Worm (Caenorhabditis elegans) whole organism, L3 larva: ENCODE data around the gene dhs-7.
A peak's percentile ranks its signal among the peaks of the same experiment; 100 is the strongest.

Experiments used
- ZK546.5 ChIP-seq: sonication (generic microtip); optimal IDR thresholded peaks from 2 replicates; lab custom pipeline; 2017; ENCODE audit warnings: missing biosample characterization, missing genetic modification characterization
- ama-1 ChIP-seq: fragments of 150-350 bp; optimal IDR thresholded peaks from 2 replicates; lab custom pipeline; 2018
- ceh-16 ChIP-seq: sonication (generic microtip); optimal IDR thresholded peaks from 2 replicates; lab custom pipeline; 2017; ENCODE audit warnings: missing biosample characterization, missing genetic modification characterization
- daf-12 ChIP-seq: fragments of 150-350 bp; optimal IDR thresholded peaks from 2 replicates; lab custom pipeline; 2014; ENCODE audit warnings: missing biosample characterization, missing genetic modification reagents, missing genetic modification characterization
- egl-5 ChIP-seq: fragments of 150-350 bp; optimal IDR thresholded peaks from 2 replicates; lab custom pipeline; 2017; ENCODE audit warnings: missing biosample characterization, missing genetic modification reagents, missing genetic modification characterization, inconsistent platforms
- elt-1 ChIP-seq: fragments of 150-350 bp; optimal IDR thresholded peaks from 2 replicates; lab custom pipeline; 2014; ENCODE audit warnings: missing biosample characterization, missing genetic modification characterization
- elt-2 ChIP-seq: sonication (generic microtip); optimal IDR thresholded peaks from 2 replicates; lab custom pipeline; 2016; ENCODE audit warnings: missing genetic modification reagents, mild to moderate bottlenecking, missing genetic modification characterization, missing compliant biosample characterization
- elt-3 ChIP-seq, 3 experiments: fragments of 150-350 bp in 1 of 3; sonication (generic microtip) in 2 of 3; optimal IDR thresholded peaks; 2 replicates in 2 of 3; 4 replicates in 1 of 3; lab custom pipeline; 2014 to 2017; ENCODE audit warnings: missing biosample characterization in 3 of 3, missing genetic modification characterization in 3 of 3
- eor-1 ChIP-seq, 2 experiments: fragments of 150-350 bp; optimal IDR thresholded peaks; 2 replicates each; lab custom pipeline; 2014 to 2018; ENCODE audit warnings: missing biosample characterization in 2 of 2, missing genetic modification characterization in 2 of 2
- fkh-2 ChIP-seq: fragments of 150-350 bp; optimal IDR thresholded peaks from 2 replicates; lab custom pipeline; 2014; ENCODE audit warnings: missing biosample characterization, missing genetic modification reagents, missing genetic modification characterization
- jun-1 ChIP-seq: fragments of 150-350 bp; optimal IDR thresholded peaks from 2 replicates; lab custom pipeline; 2014; ENCODE audit warnings: missing biosample characterization, missing genetic modification reagents, missing genetic modification characterization
- lin-39 ChIP-seq: fragments of 150-350 bp; optimal IDR thresholded peaks from 2 replicates; lab custom pipeline; 2018; ENCODE audit warnings: missing biosample characterization, missing genetic modification reagents, missing genetic modification characterization
- lsy-12 ChIP-seq: sonication (generic microtip); optimal IDR thresholded peaks from 2 replicates; lab custom pipeline; 2016; ENCODE audit warnings: mild to moderate bottlenecking, missing genetic modification characterization, missing compliant biosample characterization
- nhr-11 ChIP-seq: fragments of 150-350 bp; optimal IDR thresholded peaks from 2 replicates; lab custom pipeline; 2014; ENCODE audit warnings: missing biosample characterization, missing genetic modification characterization
- nhr-23 ChIP-seq: fragments of 150-350 bp; optimal IDR thresholded peaks from 2 replicates; lab custom pipeline; 2014; ENCODE audit warnings: missing biosample characterization, missing genetic modification reagents, missing genetic modification characterization
- nhr-237 ChIP-seq: fragments of 150-350 bp; optimal IDR thresholded peaks from 2 replicates; lab custom pipeline; 2014; ENCODE audit warnings: missing biosample characterization, missing genetic modification characterization
- nhr-25 ChIP-seq: sonication (generic microtip); optimal IDR thresholded peaks from 2 replicates; lab custom pipeline; 2017; ENCODE audit warnings: missing biosample characterization, missing genetic modification characterization
- nhr-28 ChIP-seq: fragments of 150-350 bp; optimal IDR thresholded peaks from 2 replicates; lab custom pipeline; 2014; ENCODE audit warnings: missing biosample characterization, missing genetic modification characterization
- nhr-43 ChIP-seq: sonication (generic microtip); optimal IDR thresholded peaks from 2 replicates; lab custom pipeline; 2016; ENCODE audit warnings: mild to moderate bottlenecking, missing genetic modification characterization, missing compliant biosample characterization; ENCODE audit not compliant: poor library complexity, severe bottlenecking
- nhr-76 ChIP-seq: fragments of 150-350 bp; sonication (generic microtip); optimal IDR thresholded peaks from 5 replicates; lab custom pipeline; 2014; ENCODE audit warnings: missing biosample characterization, missing genetic modification characterization
- nhr-77 ChIP-seq: fragments of 150-350 bp; optimal IDR thresholded peaks from 2 replicates; lab custom pipeline; 2014; ENCODE audit warnings: missing biosample characterization, missing genetic modification characterization
- pha-4 ChIP-seq: fragments of 150-350 bp; optimal IDR thresholded peaks from 2 replicates; lab custom pipeline; 2014; ENCODE audit warnings: missing biosample characterization, missing genetic modification reagents, missing genetic modification characterization
- sea-2 ChIP-seq: fragments of 150-350 bp; sonication (generic microtip); optimal IDR thresholded peaks from 4 replicates; lab custom pipeline; 2014; ENCODE audit warnings: missing biosample characterization, missing genetic modification reagents, missing genetic modification characterization
- snpc-4 ChIP-seq: fragments of 150-350 bp; optimal IDR thresholded peaks from 2 replicates; lab custom pipeline; 2014; ENCODE audit warnings: missing biosample characterization, missing genetic modification characterization
- tbx-2 ChIP-seq: sonication (generic microtip); optimal IDR thresholded peaks from 2 replicates; lab custom pipeline; 2016; ENCODE audit warnings: mild to moderate bottlenecking, missing genetic modification characterization, missing compliant biosample characterization
- unc-62 ChIP-seq: fragments of 150-350 bp; sonication (generic microtip); optimal IDR thresholded peaks from 4 replicates; lab custom pipeline; 2014; ENCODE audit warnings: missing biosample characterization, missing genetic modification reagents, missing genetic modification characterization
- zag-1 ChIP-seq: fragments of 150-350 bp; optimal IDR thresholded peaks from 2 replicates; lab custom pipeline; 2014; ENCODE audit warnings: missing biosample characterization, missing genetic modification characterization
- ztf-11 ChIP-seq: fragments of 150-350 bp; optimal IDR thresholded peaks from 2 replicates; lab custom pipeline; 2014; ENCODE audit warnings: missing biosample characterization, missing genetic modification characterization
- ztf-4 ChIP-seq: fragments of 150-350 bp; optimal IDR thresholded peaks from 2 replicates; lab custom pipeline; 2014; ENCODE audit warnings: missing biosample characterization, missing genetic modification characterization

dhs-7 gene

DNA sequence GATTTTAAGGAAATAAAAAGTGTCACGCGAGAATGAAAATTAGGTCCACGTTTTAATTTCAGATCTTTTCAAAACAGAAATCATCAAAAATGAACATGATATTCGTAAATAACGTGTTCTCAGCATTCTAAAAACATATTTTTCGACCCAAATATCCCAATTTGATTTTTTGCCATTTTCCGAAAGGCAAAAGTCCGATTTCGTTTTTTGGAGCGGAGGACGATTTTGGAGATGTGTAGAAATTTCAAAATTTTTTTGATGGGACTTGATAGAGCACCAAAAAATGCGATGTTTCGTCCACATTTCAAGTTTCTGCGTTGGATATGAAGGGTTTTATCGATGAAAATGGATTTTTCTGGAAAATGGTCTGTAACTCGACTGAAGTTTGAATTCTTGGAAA lies 22.4 kb upstream of the dhs-7 start:
- TF ChIP-seq tbx-2 (tag; lab: Kevin White, UChicago) = peak; percentile 44
- peak; percentile 58 for TF ChIP-seq ama-1 (lab: Kevin White, UChicago)
- peak; percentile 29 for TF ChIP-seq nhr-43 (tag; lab: Kevin White, UChicago)
- TF ChIP-seq unc-62 (GFP tag; lab: Kevin White, UChicago) = no peak

DNA sequence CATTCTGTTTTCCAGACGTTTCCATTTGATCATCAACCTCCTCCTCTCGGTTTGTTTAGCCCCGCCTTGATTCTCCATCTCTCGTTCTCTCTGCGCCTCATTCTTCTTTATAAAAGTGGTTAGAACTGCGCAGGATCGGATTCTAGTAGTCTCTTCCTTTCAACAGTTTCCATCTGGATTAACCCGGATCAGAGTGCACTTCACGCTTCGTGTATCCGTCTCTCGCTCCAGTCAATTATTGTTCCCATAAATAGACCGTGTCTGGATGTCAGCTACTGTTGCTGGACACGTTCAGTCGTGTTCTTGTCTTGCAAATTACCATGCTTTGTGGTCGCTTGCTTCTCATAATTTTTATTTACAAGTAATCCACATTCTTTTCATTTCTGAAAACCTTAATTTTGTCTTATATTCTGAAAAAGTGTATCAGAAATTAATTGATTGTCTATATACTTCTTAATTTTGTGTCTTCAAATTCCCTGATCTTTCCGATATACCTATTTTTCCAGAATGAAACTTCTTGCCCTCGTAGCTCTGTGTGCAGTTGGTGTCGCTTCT lies 20.5 kb upstream of the dhs-7 start, which contains the start of gene F32A5.4:
TSS of gene F32A5.4 (plus strand) at position 505 of the 555 bp plus-strand sequence.
- TF ChIP-seq nhr-76 (no peak), nhr-23 (peak; percentile 20), ama-1 (lab: Kevin White, UChicago) (peak; percentile 56), pha-4 (tag; lab: Kevin White, UChicago) (peak; percentile 20)
- TF ChIP-seq, all 47 proteins: peak for 3

DNA sequence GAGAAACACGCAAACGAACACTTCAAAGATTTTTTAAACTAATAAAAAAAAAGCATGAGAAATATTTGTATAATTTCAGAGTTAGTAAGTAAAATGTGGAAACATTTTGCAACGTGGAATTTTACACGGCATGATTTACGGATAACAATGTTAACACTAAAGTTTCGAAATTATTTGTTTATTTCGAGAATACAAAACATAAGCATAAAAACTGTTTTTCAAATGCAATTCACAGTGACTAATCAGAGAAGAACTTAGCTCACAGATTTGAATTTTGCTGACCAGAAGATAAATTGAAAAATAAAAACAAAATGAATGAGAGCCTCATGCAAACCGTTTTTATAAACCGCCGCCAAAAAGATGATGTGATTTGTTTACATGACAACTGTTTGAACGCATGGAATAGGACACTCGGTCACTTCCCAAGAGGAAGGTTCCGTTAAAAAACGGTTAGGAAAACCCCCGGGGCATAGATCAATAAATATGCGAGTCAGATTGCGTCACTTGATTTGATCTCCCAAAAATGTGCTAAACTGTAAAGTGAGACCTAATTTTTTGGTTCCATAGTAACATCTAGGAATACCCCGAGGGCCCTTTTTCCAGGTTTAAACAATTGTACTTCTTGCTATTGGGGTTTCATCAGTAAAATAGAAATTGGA lies 17.7 kb upstream of the dhs-7 start, which contains the start of gene clh-3:
TSS of gene clh-3 (minus strand) at position 51 of the 659 bp plus-strand sequence.
- TF ChIP-seq ztf-11 (tag; lab: Kevin White, UChicago) (no peak), fkh-2 (tag; lab: Kevin White, UChicago) (no peak), nhr-76 (no peak)

DNA sequence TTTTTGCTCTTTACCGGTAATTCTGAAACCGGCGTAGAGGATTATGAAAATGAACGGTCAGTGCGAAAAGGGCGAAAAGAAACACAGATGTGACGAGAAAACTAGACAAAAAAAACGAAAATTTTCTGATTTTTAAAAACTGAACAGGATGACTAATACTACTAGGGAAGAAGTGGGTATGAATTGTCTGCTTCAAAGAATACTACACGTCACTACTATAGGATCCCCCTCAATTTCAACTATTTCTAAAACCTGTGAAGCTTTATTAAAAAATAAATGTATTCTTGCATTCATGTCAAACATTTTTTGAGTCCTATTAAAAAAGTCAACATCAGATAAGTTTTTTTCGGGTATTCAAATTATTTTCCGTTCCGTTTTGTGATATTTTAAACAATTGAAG lies 15.8 kb upstream of the dhs-7 start:
- no peak for TF ChIP-seq elt-1 (tag; lab: Kevin White, UChicago)
- TF ChIP-seq ztf-11 (tag; lab: Kevin White, UChicago) = no peak
- TF ChIP-seq nhr-25 (tag; lab: Kevin White, UChicago) = no peak
- no peak for TF ChIP-seq ztf-4
- no peak for TF ChIP-seq nhr-28 (tag; lab: Kevin White, UChicago)
- TF ChIP-seq nhr-76 = no peak
- no peak for TF ChIP-seq fkh-2 (tag; lab: Kevin White, UChicago)

DNA sequence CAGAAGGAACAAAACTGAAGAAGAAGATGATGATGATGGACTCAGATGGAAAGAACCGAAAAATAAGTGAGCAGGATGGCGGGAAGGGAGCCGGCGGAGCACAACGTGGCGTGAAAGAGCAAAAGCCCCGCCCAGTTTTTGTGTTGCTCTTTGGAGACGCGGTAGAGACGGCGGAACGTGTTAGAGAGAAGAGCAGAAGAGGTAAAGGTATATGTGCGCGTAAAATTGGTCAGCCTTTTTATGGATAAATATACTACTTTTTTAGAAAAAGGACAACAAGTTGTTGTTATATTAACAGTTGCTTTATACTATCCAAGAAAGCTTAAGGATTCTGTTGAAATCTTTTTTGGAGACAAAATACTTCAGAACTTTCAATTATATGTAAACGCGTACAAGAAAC lies 8.8 kb upstream of the dhs-7 start, which contains the start of gene E04F6.10:
TSS of gene E04F6.10 (minus strand) at position 101 of the 400 bp plus-strand sequence.
- TF ChIP-seq sea-2 = no peak
- TF ChIP-seq egl-5 = no peak
- TF ChIP-seq ceh-16 (tag; lab: Kevin White, UChicago) = no peak
- no peak for TF ChIP-seq nhr-23
- TF ChIP-seq nhr-237 (tag; lab: Kevin White, UChicago) = no peak
- no peak for TF ChIP-seq nhr-25 (tag; lab: Kevin White, UChicago)
- TF ChIP-seq ZK546.5 (tag; lab: Kevin White, UChicago) = no peak
- no peak for TF ChIP-seq nhr-77 (tag; lab: Kevin White, UChicago)
- no peak for TF ChIP-seq tbx-2 (tag; lab: Kevin White, UChicago)
- TF ChIP-seq elt-3 (tag; optimal IDR thresholded peaks at IDR 0.05; lab: Kevin White, UChicago) = no peak
- no peak for TF ChIP-seq eor-1 (tag; optimal IDR thresholded peaks at IDR 0.05; lab: Kevin White, UChicago)
- TF ChIP-seq jun-1 (tag; lab: Kevin White, UChicago) = no peak
- no peak for TF ChIP-seq unc-62 (GFP tag; lab: Kevin White, UChicago)
- no peak for TF ChIP-seq nhr-76
- no peak for TF ChIP-seq daf-12 (tag; lab: Kevin White, UChicago)
- no peak for TF ChIP-seq snpc-4 (tag; lab: Kevin White, UChicago)
- no peak for TF ChIP-seq nhr-28 (tag; lab: Kevin White, UChicago)
- TF ChIP-seq, all 47 proteins: peak for 0

DNA sequence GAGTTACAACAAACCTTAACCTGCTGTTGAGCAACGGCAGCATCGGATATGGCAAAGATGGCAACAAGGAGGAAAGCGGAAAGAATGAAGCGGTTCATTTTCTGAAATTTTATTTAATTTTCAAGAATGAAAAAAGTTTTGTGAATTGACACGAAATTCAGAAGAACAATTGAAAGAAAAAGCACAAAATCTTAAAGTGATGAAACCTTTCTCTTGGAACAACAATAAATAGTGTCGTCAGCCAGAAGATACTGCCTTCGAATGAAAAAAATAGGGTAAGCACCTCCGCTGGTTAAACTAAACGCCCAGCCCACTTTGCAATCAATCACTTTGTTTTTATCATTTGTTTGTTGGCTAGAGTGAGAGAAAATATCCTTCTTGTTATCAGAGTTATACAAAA lies 3.8 kb upstream of the dhs-7 start, which contains the start of gene E04F6.9:
TSS of gene E04F6.9 (minus strand) at position 101 of the 400 bp plus-strand sequence.
- TF ChIP-seq nhr-76 (no peak), lin-39 (peak; percentile 1), ceh-16 (tag; lab: Kevin White, UChicago) (no peak), snpc-4 (tag; lab: Kevin White, UChicago) (no peak)

DNA sequence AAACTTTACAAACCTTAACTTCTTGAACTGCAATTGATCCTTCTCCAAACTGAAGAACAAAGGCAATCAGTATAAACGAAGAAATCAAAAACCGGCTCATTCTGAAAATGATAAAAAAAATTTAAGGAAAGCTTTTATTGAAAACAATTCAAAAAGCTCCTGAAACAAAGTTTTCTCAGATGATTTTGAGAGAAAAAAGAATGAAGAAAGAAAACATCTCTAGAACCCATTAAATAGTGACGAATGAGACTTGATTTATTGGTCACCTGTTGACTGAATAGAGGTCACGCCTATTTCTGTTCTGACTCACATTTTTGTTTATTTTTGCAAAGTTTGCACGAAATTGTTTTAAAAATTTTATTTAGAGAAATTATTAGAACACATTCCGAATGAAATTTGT lies 3.0 kb upstream of the dhs-7 start, which contains the start of gene E04F6.8:
TSS of gene E04F6.8 (minus strand) at position 101 of the 400 bp plus-strand sequence.
- peak; percentile 82 for TF ChIP-seq egl-5
- TF ChIP-seq nhr-11 (tag; lab: Kevin White, UChicago) = no peak
- no peak for TF ChIP-seq eor-1 (tag; optimal IDR thresholded peaks at IDR 0.05; lab: Kevin White, UChicago)
- TF ChIP-seq lsy-12 = no peak
- TF ChIP-seq zag-1 = no peak
- no peak for TF ChIP-seq jun-1 (tag; lab: Kevin White, UChicago)
- no peak for TF ChIP-seq nhr-77 (tag; lab: Kevin White, UChicago)
- no peak for TF ChIP-seq nhr-23
- TF ChIP-seq elt-2 = no peak
